Fruit fly (Drosophila melanogaster): ENCODE results near the gene CG14153.

The CG14153 gene

DNA sequence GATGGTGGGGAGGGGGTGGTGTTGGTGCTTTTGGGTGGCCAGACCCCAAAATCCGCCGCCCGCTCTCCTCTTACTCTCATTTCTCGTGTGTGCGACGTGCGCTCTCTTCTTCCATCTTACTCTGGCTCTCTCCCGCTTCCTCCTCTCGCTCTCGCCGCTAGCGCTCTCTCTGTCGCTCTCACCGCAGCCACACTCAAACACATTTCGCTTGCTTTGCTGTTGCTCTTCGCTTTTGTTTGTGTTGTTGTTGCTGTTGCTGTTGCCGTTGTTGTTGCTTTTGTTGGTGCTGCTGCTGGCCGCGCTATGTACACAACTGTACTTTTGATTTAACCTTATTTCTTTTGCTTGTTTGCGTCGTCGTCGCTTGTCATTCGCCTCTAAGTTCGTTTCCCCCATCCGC, 38.5 kb downstream of the CG14153 start:
- TF ChIP-seq Clk (GFP tag; optimal IDR thresholded peaks at IDR 0.05) = peak; percentile 34
- TF ChIP-seq Hr96 (GFP tag; optimal IDR thresholded peaks at IDR 0.05) = no peak
- TF ChIP-seq CG7045 (GFP tag; optimal IDR thresholded peaks at IDR 0.05) = no peak
- TF ChIP-seq CG11617 (GFP tag; optimal IDR thresholded peaks at IDR 0.05) = no peak
- TF ChIP-seq cic (GFP tag; optimal IDR thresholded peaks at IDR 0.05) = peak; percentile 49
- TF ChIP-seq bab1 (GFP tag; optimal IDR thresholded peaks at IDR 0.05) = no peak
- TF ChIP-seq CG14711 (tag; optimal IDR thresholded peaks at IDR 0.05) = peak; percentile 0
- TF ChIP-seq CG33017 (tag; optimal IDR thresholded peaks at IDR 0.05) = peak; percentile 26
- TF ChIP-seq tj (GFP tag; optimal IDR thresholded peaks at IDR 0.05) = no peak
- TF ChIP-seq Crg-1 (GFP tag; optimal IDR thresholded peaks at IDR 0.05) = peak; percentile 6
- peak; percentile 18 for TF ChIP-seq CG12768 (GFP tag; optimal IDR thresholded peaks at IDR 0.05)
- TF ChIP-seq cnc (optimal IDR thresholded peaks at IDR 0.05) = no peak
- no peak for TF ChIP-seq Mnt (GFP tag; optimal IDR thresholded peaks at IDR 0.05)
- no peak for TF ChIP-seq toe (GFP tag; optimal IDR thresholded peaks at IDR 0.05)

DNA sequence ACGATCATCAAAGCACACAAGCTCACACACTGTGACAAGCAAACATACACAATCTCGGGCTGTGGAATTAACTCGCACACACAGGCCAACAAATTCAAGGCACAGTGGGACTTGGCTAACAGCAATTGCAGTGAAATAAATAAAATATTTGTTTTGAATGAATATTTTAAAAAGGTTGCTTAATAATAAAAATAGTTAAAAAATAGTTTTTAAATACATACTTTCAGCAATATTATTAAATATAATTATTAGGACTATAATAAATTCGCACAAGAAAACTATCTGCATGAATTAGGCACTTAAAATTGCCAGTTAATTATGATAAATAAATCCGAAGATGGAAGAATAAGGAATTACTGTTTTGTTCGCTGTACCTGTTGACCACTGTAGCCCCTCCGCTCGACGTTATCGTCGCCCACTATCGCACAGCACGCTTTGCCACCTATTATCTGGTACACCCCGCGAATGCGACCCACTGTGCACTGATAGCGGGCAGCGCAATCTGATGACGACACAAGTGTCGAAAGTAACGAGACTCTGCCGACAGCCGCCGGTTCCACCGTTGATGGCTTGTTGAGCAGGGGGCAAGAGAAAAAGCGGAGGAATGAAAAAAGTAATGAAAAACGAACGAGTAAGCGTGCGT, 39.5 kb downstream of the CG14153 start:
- TF ChIP-seq CG33017 (tag; optimal IDR thresholded peaks at IDR 0.05) (peak; percentile 97), Hr96 (GFP tag; optimal IDR thresholded peaks at IDR 0.05) (peak; percentile 85), CG11617 (GFP tag; optimal IDR thresholded peaks at IDR 0.05) (peak; percentile 99), Mnt (GFP tag; optimal IDR thresholded peaks at IDR 0.05) (peak; percentile 90), cnc (optimal IDR thresholded peaks at IDR 0.05) (no peak), CG5204 (GFP tag; optimal IDR thresholded peaks at IDR 0.05) (no peak), CG7101 (tag; optimal IDR thresholded peaks at IDR 0.05) (peak; percentile 97), kay (GFP tag; ENCODE audit: borderline replicate concordance) (peak; percentile 78), CG1620 (GFP tag; optimal IDR thresholded peaks at IDR 0.05) (peak; percentile 78), ovo (GFP tag; optimal IDR thresholded peaks at IDR 0.05) (peak; percentile 69), bab1 (GFP tag; optimal IDR thresholded peaks at IDR 0.05) (peak; percentile 90), toe (GFP tag; optimal IDR thresholded peaks at IDR 0.05) (peak; percentile 81), Clk (GFP tag; optimal IDR thresholded peaks at IDR 0.05) (peak; percentile 97), tj (GFP tag; optimal IDR thresholded peaks at IDR 0.05) (peak; percentile 87), cic (GFP tag; optimal IDR thresholded peaks at IDR 0.05) (peak; percentile 95), Crg-1 (GFP tag; optimal IDR thresholded peaks at IDR 0.05) (peak; percentile 95), CG7045 (GFP tag; optimal IDR thresholded peaks at IDR 0.05) (peak; percentile 98), CG14711 (tag; optimal IDR thresholded peaks at IDR 0.05) (peak; percentile 92), pad (GFP tag; optimal IDR thresholded peaks at IDR 0.05) (peak; percentile 93), CG12768 (GFP tag; optimal IDR thresholded peaks at IDR 0.05) (peak; percentile 99)

DNA sequence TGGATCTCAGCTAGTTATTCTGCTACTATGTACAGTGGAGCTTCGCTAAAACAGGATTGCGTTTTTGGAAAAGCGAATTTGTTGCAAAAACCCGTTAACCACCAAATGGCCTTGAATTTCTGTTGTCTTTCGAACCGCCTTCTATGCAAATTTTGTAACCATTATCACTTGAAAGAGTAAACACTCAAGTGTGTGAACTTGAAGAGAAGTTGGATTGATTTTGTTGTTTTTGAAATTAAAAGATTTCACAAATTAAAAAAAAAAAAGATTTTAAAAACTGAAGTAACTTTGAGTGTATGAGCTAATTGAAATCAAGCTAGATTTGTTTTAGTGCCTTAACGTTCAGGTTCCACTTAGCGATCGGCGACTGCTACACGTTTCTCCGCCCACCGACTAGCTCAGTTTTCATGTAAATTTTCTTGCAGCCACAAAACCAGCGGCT, 40.6 kb downstream of the CG14153 start:
- peak; percentile 58 for TF ChIP-seq CG11617 (GFP tag; optimal IDR thresholded peaks at IDR 0.05)
- TF ChIP-seq CG7101 (tag; optimal IDR thresholded peaks at IDR 0.05) = peak; percentile 46
- TF ChIP-seq CG1620 (GFP tag; optimal IDR thresholded peaks at IDR 0.05) = no peak
- TF ChIP-seq tj (GFP tag; optimal IDR thresholded peaks at IDR 0.05) = peak; percentile 4
- TF ChIP-seq CG7045 (GFP tag; optimal IDR thresholded peaks at IDR 0.05) = peak; percentile 52
- no peak for TF ChIP-seq Hr96 (GFP tag; optimal IDR thresholded peaks at IDR 0.05)
- no peak for TF ChIP-seq CG5204 (GFP tag; optimal IDR thresholded peaks at IDR 0.05)
- TF ChIP-seq CG33017 (tag; optimal IDR thresholded peaks at IDR 0.05) = peak; percentile 51
- TF ChIP-seq pad (GFP tag; optimal IDR thresholded peaks at IDR 0.05) = peak; percentile 35
- no peak for TF ChIP-seq CG14711 (tag; optimal IDR thresholded peaks at IDR 0.05)
- TF ChIP-seq bab1 (GFP tag; optimal IDR thresholded peaks at IDR 0.05) = peak; percentile 61
- no peak for TF ChIP-seq kay (GFP tag; ENCODE audit: borderline replicate concordance)
- TF ChIP-seq CG12768 (GFP tag; optimal IDR thresholded peaks at IDR 0.05) = peak; percentile 65
- TF ChIP-seq Clk (GFP tag; optimal IDR thresholded peaks at IDR 0.05) = peak; percentile 2
- TF ChIP-seq cic (GFP tag; optimal IDR thresholded peaks at IDR 0.05) = peak; percentile 7
- peak; percentile 8 for TF ChIP-seq Crg-1 (GFP tag; optimal IDR thresholded peaks at IDR 0.05)
- TF ChIP-seq cnc (optimal IDR thresholded peaks at IDR 0.05) = no peak
- TF ChIP-seq ovo (GFP tag; optimal IDR thresholded peaks at IDR 0.05) = no peak
- no peak for TF ChIP-seq Mnt (GFP tag; optimal IDR thresholded peaks at IDR 0.05)
- TF ChIP-seq toe (GFP tag; optimal IDR thresholded peaks at IDR 0.05) = no peak

DNA sequence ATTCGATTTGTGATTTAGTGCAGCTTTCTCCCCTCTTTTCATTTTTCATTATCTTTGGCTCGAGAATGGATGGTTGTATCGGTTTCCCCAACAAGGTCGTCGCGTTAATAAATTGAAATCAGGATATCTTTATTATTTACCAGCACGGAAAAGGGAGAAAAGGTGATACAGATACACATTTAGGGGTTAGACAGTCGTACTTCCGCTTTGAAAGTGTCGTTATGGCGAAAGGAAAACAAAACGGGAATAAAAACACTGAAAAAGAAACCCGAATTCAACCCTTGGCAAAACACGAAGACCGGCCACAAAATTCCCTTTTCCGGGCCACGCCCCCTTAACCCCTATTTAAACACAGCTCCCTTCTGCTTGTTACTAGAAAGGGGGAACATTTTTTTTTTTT, 41.2 kb downstream of the CG14153 start:
- TF ChIP-seq Hr96 (GFP tag; optimal IDR thresholded peaks at IDR 0.05) (no peak), CG14711 (tag; optimal IDR thresholded peaks at IDR 0.05) (no peak), CG7101 (tag; optimal IDR thresholded peaks at IDR 0.05) (no peak), CG1620 (GFP tag; optimal IDR thresholded peaks at IDR 0.05) (no peak), toe (GFP tag; optimal IDR thresholded peaks at IDR 0.05) (no peak), Mnt (GFP tag; optimal IDR thresholded peaks at IDR 0.05) (no peak), ovo (GFP tag; optimal IDR thresholded peaks at IDR 0.05) (no peak), CG11617 (GFP tag; optimal IDR thresholded peaks at IDR 0.05) (no peak), CG12768 (GFP tag; optimal IDR thresholded peaks at IDR 0.05) (no peak), pad (GFP tag; optimal IDR thresholded peaks at IDR 0.05) (no peak), cnc (optimal IDR thresholded peaks at IDR 0.05) (no peak), Clk (GFP tag; optimal IDR thresholded peaks at IDR 0.05) (no peak), CG33017 (tag; optimal IDR thresholded peaks at IDR 0.05) (no peak), tj (GFP tag; optimal IDR thresholded peaks at IDR 0.05) (no peak), Crg-1 (GFP tag; optimal IDR thresholded peaks at IDR 0.05) (no peak), CG5204 (GFP tag; optimal IDR thresholded peaks at IDR 0.05) (no peak), CG7045 (GFP tag; optimal IDR thresholded peaks at IDR 0.05) (no peak), cic (GFP tag; optimal IDR thresholded peaks at IDR 0.05) (no peak)

DNA sequence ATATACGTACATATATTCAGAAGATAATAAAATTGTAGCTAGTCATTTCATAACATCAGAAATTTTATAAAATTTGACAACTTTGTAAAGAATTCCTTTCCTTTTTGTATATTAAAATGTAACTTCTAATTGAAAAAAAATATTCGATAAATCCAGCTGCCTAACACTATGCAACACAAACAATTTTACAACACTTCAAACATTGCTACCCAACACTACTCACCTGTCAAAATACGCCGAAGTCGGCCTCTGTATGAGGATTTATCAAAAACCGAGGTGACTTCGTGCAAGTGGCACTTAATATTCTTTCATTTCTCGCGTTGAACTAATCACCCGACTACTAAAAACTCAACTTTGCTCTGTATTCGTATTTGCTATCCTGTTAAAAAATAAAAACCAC, 43.3 kb downstream of the CG14153 start:
- no peak for TF ChIP-seq CG5204 (GFP tag; optimal IDR thresholded peaks at IDR 0.05)
- TF ChIP-seq Mnt (GFP tag; optimal IDR thresholded peaks at IDR 0.05) = no peak
- no peak for TF ChIP-seq CG12768 (GFP tag; optimal IDR thresholded peaks at IDR 0.05)
- TF ChIP-seq CG33017 (tag; optimal IDR thresholded peaks at IDR 0.05) = no peak
- no peak for TF ChIP-seq ovo (GFP tag; optimal IDR thresholded peaks at IDR 0.05)
- TF ChIP-seq bab1 (GFP tag; optimal IDR thresholded peaks at IDR 0.05) = no peak
- TF ChIP-seq CG7045 (GFP tag; optimal IDR thresholded peaks at IDR 0.05) = no peak
- TF ChIP-seq CG14711 (tag; optimal IDR thresholded peaks at IDR 0.05) = no peak
- TF ChIP-seq Clk (GFP tag; optimal IDR thresholded peaks at IDR 0.05) = no peak
- no peak for TF ChIP-seq cnc (optimal IDR thresholded peaks at IDR 0.05)
- TF ChIP-seq CG11617 (GFP tag; optimal IDR thresholded peaks at IDR 0.05) = no peak
- TF ChIP-seq CG1620 (GFP tag; optimal IDR thresholded peaks at IDR 0.05) = no peak
- TF ChIP-seq Crg-1 (GFP tag; optimal IDR thresholded peaks at IDR 0.05) = no peak
- TF ChIP-seq tj (GFP tag; optimal IDR thresholded peaks at IDR 0.05) = no peak

Measured in whole organism, adult.